Fruit fly (Drosophila melanogaster): ENCODE data around the gene CG18596.

dm6 chr3R:22357942-22358341, 17.8 kb upstream of the CG18596 start:
- TF ChIP-seq CTCF (optimal IDR thresholded peaks at IDR 0.05): no peak
- TF ChIP-seq CG8478 (optimal IDR thresholded peaks at IDR 0.05): no peak

Data from S2 (cell line).